Fruit fly (Drosophila melanogaster) whole organism, wandering third instar larva: Measurements from ENCODE around the gene CG8833.

Experiments used
- Abd-B ChIP-seq: fragments of >200 bp; optimal IDR thresholded peaks from 2 replicates; lab custom pipeline; 2017; ENCODE audit warnings: missing biosample characterization, missing genetic modification characterization
- CG32264 ChIP-seq: fragments of 200-800 bp; sonication (Bioruptor generic); optimal IDR thresholded peaks from 2 replicates; lab custom pipeline; 2016; ENCODE audit warnings: missing biosample characterization, missing genetic modification characterization
- CG9705 ChIP-seq: fragments of 200-800 bp; sonication (Bioruptor generic); optimal IDR thresholded peaks from 2 replicates; lab custom pipeline; 2018; ENCODE audit warnings: missing biosample characterization, mild to moderate bottlenecking, missing genetic modification characterization
- Dfd ChIP-seq: fragments of >200 bp; optimal IDR thresholded peaks from 2 replicates; lab custom pipeline; 2017; ENCODE audit warnings: missing biosample characterization, missing genetic modification characterization
- Dif ChIP-seq: fragments of 200-275, 200-300 bp; sonication (Bioruptor generic); optimal IDR thresholded peaks from 2 replicates; lab custom pipeline; 2018; ENCODE audit warnings: missing biosample characterization, missing genetic modification characterization; ENCODE audit not compliant: partially characterized antibody
- GATAd ChIP-seq: sonication (Bioruptor generic); optimal IDR thresholded peaks from 2 replicates; lab custom pipeline; 2016; ENCODE audit warnings: missing biosample characterization, missing genetic modification characterization
- HLH106 ChIP-seq: fragments of 200-800 bp; optimal IDR thresholded peaks from 3 replicates; lab custom pipeline; 2019; ENCODE audit warnings: missing biosample characterization, mild to moderate bottlenecking, missing genetic modification characterization, moderate library complexity
- Hnf4 ChIP-seq: fragments of 200-800 bp; sonication (Bioruptor generic); optimal IDR thresholded peaks from 2 replicates; lab custom pipeline; 2016; ENCODE audit warnings: missing biosample characterization, mild to moderate bottlenecking, missing genetic modification characterization
- Hr78 ChIP-seq: fragments of >200 bp; optimal IDR thresholded peaks from 2 replicates; lab custom pipeline; 2017; ENCODE audit warnings: missing biosample characterization, missing genetic modification characterization
- Hr83 ChIP-seq: fragments of 200-300 bp; sonication (Bioruptor generic); optimal IDR thresholded peaks from 2 replicates; lab custom pipeline; 2016; ENCODE audit warnings: missing biosample characterization, mild to moderate bottlenecking, missing genetic modification characterization, moderate library complexity; ENCODE audit not compliant: poor library complexity, severe bottlenecking
- Jra ChIP-seq: sonication (Bioruptor generic); optimal IDR thresholded peaks from 2 replicates; lab custom pipeline; 2016; ENCODE audit warnings: missing biosample characterization, missing genetic modification characterization
- Mio ChIP-seq: sonication (Bioruptor generic); optimal IDR thresholded peaks from 2 replicates; lab custom pipeline; 2016; ENCODE audit warnings: missing biosample characterization, missing genetic modification characterization
- Myc ChIP-seq: fragments of >200 bp; optimal IDR thresholded peaks from 2 replicates; lab custom pipeline; 2017
- N ChIP-seq: fragments of >200 bp; optimal IDR thresholded peaks from 2 replicates; lab custom pipeline; 2018; ENCODE audit warnings: missing biosample characterization, missing external identifiers, missing genetic modification characterization
- OdsH ChIP-seq: fragments of 200-800 bp; sonication (Bioruptor generic); optimal IDR thresholded peaks from 2 replicates; lab custom pipeline; 2016; ENCODE audit warnings: missing biosample characterization, mild to moderate bottlenecking, missing genetic modification characterization
- Rel ChIP-seq, 2 experiments: fragments of 200-800 bp; sonication (Bioruptor generic) in 1 of 2; optimal IDR thresholded peaks; 2 replicates in 1 of 2; 3 replicates in 1 of 2; lab custom pipeline; 2016 to 2019; ENCODE audit warnings: mild to moderate bottlenecking in 2 of 2, missing biosample characterization in 2 of 2, missing genetic modification characterization in 2 of 2, moderate library complexity in 1 of 2
- Sp1 ChIP-seq: fragments of 200-800 bp; sonication (Bioruptor generic); optimal IDR thresholded peaks from 3 replicates; lab custom pipeline; 2019; ENCODE audit warnings: missing biosample characterization, mild to moderate bottlenecking, missing genetic modification characterization, moderate library complexity
- Vsx2 ChIP-seq: fragments of 200-300, 225-300 bp; sonication (Bioruptor generic); optimal IDR thresholded peaks from 2 replicates; lab custom pipeline; 2018; ENCODE audit warnings: missing biosample characterization, missing genetic modification characterization; ENCODE audit not compliant: partially characterized antibody
- br ChIP-seq: fragments of 200-800 bp; sonication (Bioruptor generic); optimal IDR thresholded peaks from 2 replicates; lab custom pipeline; 2016; ENCODE audit warnings: missing biosample characterization, missing genetic modification characterization
- brk ChIP-seq: fragments of 200-800 bp; sonication (Bioruptor generic); optimal IDR thresholded peaks from 2 replicates; lab custom pipeline; 2016; ENCODE audit warnings: missing biosample characterization, mild to moderate bottlenecking, missing genetic modification characterization
- dl ChIP-seq, 2 experiments: fragments of 175-275, 200-275 bp in 1 of 2; fragments of 200-275 bp in 1 of 2; sonication (Bioruptor generic); optimal IDR thresholded peaks; lab custom pipeline; 2018; ENCODE audit warnings: mild to moderate bottlenecking in 2 of 2, missing biosample characterization in 2 of 2, missing genetic modification characterization in 2 of 2, moderate library complexity in 2 of 2; ENCODE audit not compliant: partially characterized antibody in 2 of 2, insufficient read depth in 1 of 2
- dmrt93B ChIP-seq: fragments of 200-800 bp; sonication (Bioruptor generic); optimal IDR thresholded peaks from 2 replicates; lab custom pipeline; 2018; ENCODE audit warnings: missing biosample characterization, mild to moderate bottlenecking, missing genetic modification characterization
- dsf ChIP-seq: sonication (Bioruptor generic); optimal IDR thresholded peaks from 2 replicates; lab custom pipeline; 2016; ENCODE audit warnings: missing biosample characterization, missing genetic modification characterization, borderline replicate concordance
- ey ChIP-seq: fragments of 200-800 bp; sonication (Bioruptor generic); optimal IDR thresholded peaks from 2 replicates; lab custom pipeline; 2016; ENCODE audit warnings: missing biosample characterization, missing genetic modification characterization
- foxo ChIP-seq, 2 experiments: fragments of 200-800 bp; sonication (Bioruptor generic); optimal IDR thresholded peaks; 2 replicates in 1 of 2; 3 replicates in 1 of 2; lab custom pipeline; 2016 to 2017; ENCODE audit warnings: missing biosample characterization in 2 of 2, missing genetic modification characterization in 2 of 2
- fru ChIP-seq: fragments of 200-800 bp; sonication (Bioruptor generic); optimal IDR thresholded peaks from 3 replicates; lab custom pipeline; 2016; ENCODE audit warnings: missing biosample characterization, mild to moderate bottlenecking, missing genetic modification characterization
- h ChIP-seq: fragments of 200-800 bp; sonication (Bioruptor generic); optimal IDR thresholded peaks from 3 replicates; lab custom pipeline; 2016; ENCODE audit warnings: missing biosample characterization, mild to moderate bottlenecking, missing genetic modification characterization
- jim ChIP-seq: fragments of 175-275, 200-325 bp; sonication (Bioruptor generic); optimal IDR thresholded peaks from 2 replicates; lab custom pipeline; 2016; ENCODE audit warnings: missing biosample characterization, mild to moderate bottlenecking, missing genetic modification characterization
- lola ChIP-seq: fragments of >200 bp; optimal IDR thresholded peaks from 2 replicates; lab custom pipeline; 2017; ENCODE audit warnings: missing biosample characterization, missing genetic modification characterization
- pan ChIP-seq: fragments of >200 bp; optimal IDR thresholded peaks from 2 replicates; lab custom pipeline; 2017
- psq ChIP-seq: fragments of 200-800 bp; sonication (Bioruptor generic); optimal IDR thresholded peaks from 3 replicates; lab custom pipeline; 2017; ENCODE audit warnings: missing biosample characterization, mild to moderate bottlenecking, missing genetic modification characterization, moderate library complexity
- rgr ChIP-seq: fragments of 200-800 bp; sonication (Bioruptor generic); optimal IDR thresholded peaks from 3 replicates; lab custom pipeline; 2016; ENCODE audit warnings: missing biosample characterization, mild to moderate bottlenecking, missing genetic modification characterization
- sage ChIP-seq: fragments of 200-800 bp; sonication (Bioruptor generic); optimal IDR thresholded peaks from 2 replicates; lab custom pipeline; 2016; ENCODE audit warnings: missing biosample characterization, mild to moderate bottlenecking, missing genetic modification characterization
- sv ChIP-seq: fragments of 200-800 bp; sonication (Bioruptor generic); optimal IDR thresholded peaks from 3 replicates; lab custom pipeline; 2016; ENCODE audit warnings: missing biosample characterization, missing genetic modification characterization
- usp ChIP-seq: fragments of >200 bp; optimal IDR thresholded peaks from 2 replicates; lab custom pipeline; 2017; ENCODE audit warnings: missing biosample characterization, missing genetic modification characterization
- woc ChIP-seq: sonication (Bioruptor generic); optimal IDR thresholded peaks from 2 replicates; lab custom pipeline; 2016; ENCODE audit warnings: missing biosample characterization, mild to moderate bottlenecking, missing genetic modification characterization

The CG8833 gene

DNA sequence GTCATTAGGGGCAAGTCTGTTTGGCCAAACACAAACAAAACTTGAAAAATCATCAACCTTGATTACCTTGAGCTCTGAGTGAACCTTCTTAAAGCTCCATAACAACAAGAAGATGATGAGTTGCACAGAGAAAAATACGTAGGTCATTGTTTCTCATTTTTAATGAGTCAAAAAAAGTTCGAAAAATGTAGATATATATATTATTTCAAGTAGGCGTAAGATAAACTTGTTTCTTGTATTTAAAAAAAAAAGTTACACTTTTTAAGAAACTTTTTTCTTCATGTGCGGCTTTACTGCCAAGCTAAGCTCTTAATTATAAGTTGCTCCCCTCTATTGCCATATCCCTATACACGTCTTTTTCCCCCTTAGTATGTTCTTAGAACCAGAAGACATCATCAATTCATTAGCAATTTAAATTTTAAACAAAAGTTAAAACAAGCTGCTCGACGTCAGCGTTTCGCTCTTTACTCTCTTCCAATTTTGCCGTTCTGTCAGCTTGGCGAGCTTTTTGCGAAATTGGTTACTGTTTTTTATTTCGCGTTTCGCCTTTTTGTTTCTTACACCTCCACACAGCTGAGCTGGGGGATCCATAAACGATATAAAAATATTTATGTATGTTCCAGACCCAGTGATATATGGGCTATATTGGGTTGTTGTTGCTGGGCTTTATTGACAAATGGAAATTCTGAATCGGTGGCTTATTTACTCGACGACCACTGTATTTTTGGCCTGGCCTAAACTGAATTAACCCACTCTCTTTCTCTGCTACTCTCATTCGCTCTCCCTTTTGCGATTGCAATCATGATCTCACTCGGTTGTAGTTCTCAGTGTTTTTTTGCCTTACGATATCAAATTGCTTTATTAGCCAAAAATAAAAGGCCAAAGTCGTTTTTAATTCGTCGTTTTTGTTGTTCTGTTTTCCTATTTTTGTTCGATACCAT lies 5.2 kb downstream of the CG8833 start:
- TF ChIP-seq CG9705 (GFP tag; lab: Kevin White, UChicago) (peak; percentile 52), Sp1 (peak; percentile 56), jim (GFP tag; lab: Kevin White, UChicago) (peak; percentile 76), OdsH (GFP tag; lab: Kevin White, UChicago) (peak; percentile 43), br (peak; percentile 54), lola (GFP tag; lab: Kevin White, UChicago) (peak; percentile 70), CG32264 (GFP tag; lab: Kevin White, UChicago) (no peak), foxo (GFP tag; optimal IDR thresholded peaks at IDR 0.05; lab: Kevin White, UChicago) (peak in 1 of 2 experiments; percentile 56), Vsx2 (GFP tag; lab: Kevin White, UChicago) (peak; percentile 6), pan (lab: Kevin White, UChicago) (no peak), Rel (GFP tag; optimal IDR thresholded peaks at IDR 0.05; lab: Kevin White, UChicago) (no peak), Rel (tag; optimal IDR thresholded peaks at IDR 0.05; lab: Kevin White, UChicago) (peak; percentile 9), psq (peak; percentile 33), Jra (GFP tag; lab: Kevin White, UChicago) (no peak), Dfd (no peak), rgr (GFP tag; lab: Kevin White, UChicago) (peak; percentile 54), h (peak; percentile 71), GATAd (GFP tag; lab: Kevin White, UChicago) (peak; percentile 15), dl (GFP tag; optimal IDR thresholded peaks at IDR 0.05; lab: Kevin White, UChicago; ENCODE audit: insufficient read depth in 1 of 2, partially characterized antibody in 2 of 2) (peak; percentile 3 to 35), Dif (GFP tag; lab: Kevin White, UChicago) (peak; percentile 41), fru (GFP tag; lab: Kevin White, UChicago) (peak; percentile 49), woc (GFP tag; lab: Kevin White, UChicago) (peak; percentile 12), Hnf4 (GFP tag; lab: Kevin White, UChicago) (peak; percentile 50), Hr83 (GFP tag; lab: Kevin White, UChicago) (peak; percentile 97), usp (GFP tag; lab: Kevin White, UChicago) (no peak), ey (GFP tag; lab: Kevin White, UChicago) (peak; percentile 57), HLH106 (tag; lab: Kevin White, UChicago) (peak; percentile 38)

dm6 chr3L:13922023-13922652 lies 6.7 kb downstream of the CG8833 start:
- no peak for TF ChIP-seq GATAd (GFP tag; lab: Kevin White, UChicago)
- peak; percentile 32 for TF ChIP-seq h
- peak; percentile 43 for TF ChIP-seq sv (GFP tag; lab: Kevin White, UChicago)
- peak; percentile 48 for TF ChIP-seq fru (GFP tag; lab: Kevin White, UChicago)
- no peak for TF ChIP-seq brk (GFP tag; lab: Kevin White, UChicago)
- peak; percentile 26 for TF ChIP-seq psq
- TF ChIP-seq woc (GFP tag; lab: Kevin White, UChicago), result peak; percentile 61
- peak; percentile 44 for TF ChIP-seq ey (GFP tag; lab: Kevin White, UChicago)
- TF ChIP-seq br, result peak; percentile 51
- no peak for TF ChIP-seq Rel (GFP tag; optimal IDR thresholded peaks at IDR 0.05; lab: Kevin White, UChicago)
- no peak for TF ChIP-seq Rel (tag; optimal IDR thresholded peaks at IDR 0.05; lab: Kevin White, UChicago)
- peak; percentile 17 for TF ChIP-seq HLH106 (tag; lab: Kevin White, UChicago)
- TF ChIP-seq OdsH (GFP tag; lab: Kevin White, UChicago), result peak; percentile 15
- peak; percentile 44 for TF ChIP-seq rgr (GFP tag; lab: Kevin White, UChicago)
- TF ChIP-seq Hr78 (GFP tag; lab: Kevin White, UChicago), result no peak
- TF ChIP-seq Myc (lab: Kevin White, UChicago), result no peak
- peak; percentile 9 for TF ChIP-seq Sp1
- TF ChIP-seq foxo (GFP tag; optimal IDR thresholded peaks at IDR 0.05; lab: Kevin White, UChicago), result peak in 1 of 2 experiments; percentile 53
- TF ChIP-seq Mio (GFP tag; lab: Kevin White, UChicago), result peak; percentile 2
- peak; percentile 19 for TF ChIP-seq sage

DNA sequence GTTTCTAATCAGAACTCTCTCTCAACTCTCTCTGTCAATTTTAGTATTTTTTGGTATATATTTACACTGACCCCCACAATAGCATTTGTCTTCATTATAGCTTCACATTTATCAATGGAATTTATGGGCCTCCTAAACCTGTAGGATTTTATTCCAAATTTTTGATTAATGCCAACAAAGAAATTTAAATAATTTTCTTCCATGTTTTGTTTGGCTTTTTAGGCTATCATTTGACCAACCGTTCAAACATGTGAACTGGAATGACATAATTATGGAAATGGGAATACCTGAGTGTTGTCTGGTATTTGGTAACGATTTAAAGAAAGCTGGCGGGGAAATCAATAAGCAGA lies 8.2 kb downstream of the CG8833 start:
- TF ChIP-seq ey (GFP tag; lab: Kevin White, UChicago), result no peak
- no peak for TF ChIP-seq OdsH (GFP tag; lab: Kevin White, UChicago)
- no peak for TF ChIP-seq Dfd
- TF ChIP-seq Sp1, result no peak
- TF ChIP-seq N (GFP tag; lab: Kevin White, UChicago), result no peak
- no peak for TF ChIP-seq Hr83 (GFP tag; lab: Kevin White, UChicago)
- TF ChIP-seq Dif (GFP tag; lab: Kevin White, UChicago), result peak; percentile 29
- TF ChIP-seq Jra (GFP tag; lab: Kevin White, UChicago), result no peak
- TF ChIP-seq CG9705 (GFP tag; lab: Kevin White, UChicago), result no peak
- TF ChIP-seq Abd-B, result no peak
- no peak for TF ChIP-seq h
- no peak for TF ChIP-seq dmrt93B (GFP tag; lab: Kevin White, UChicago)
- TF ChIP-seq lola (GFP tag; lab: Kevin White, UChicago), result no peak
- peak in 1 of 2 experiments; percentile 3 for TF ChIP-seq dl (GFP tag; optimal IDR thresholded peaks at IDR 0.05; lab: Kevin White, UChicago; ENCODE audit: insufficient read depth in 1 of 2, partially characterized antibody in 2 of 2)
- TF ChIP-seq HLH106 (tag; lab: Kevin White, UChicago), result no peak
- TF ChIP-seq Myc (lab: Kevin White, UChicago), result no peak
- no peak for TF ChIP-seq GATAd (GFP tag; lab: Kevin White, UChicago)
- TF ChIP-seq CG32264 (GFP tag; lab: Kevin White, UChicago), result no peak
- no peak for TF ChIP-seq woc (GFP tag; lab: Kevin White, UChicago)
- TF ChIP-seq dsf (GFP tag; lab: Kevin White, UChicago), result no peak
- TF ChIP-seq Vsx2 (GFP tag; lab: Kevin White, UChicago), result peak; percentile 64
- no peak for TF ChIP-seq Hr78 (GFP tag; lab: Kevin White, UChicago)
- no peak for TF ChIP-seq Mio (GFP tag; lab: Kevin White, UChicago)
- TF ChIP-seq, all 38 proteins: peak for 3
